Fruit fly (Drosophila melanogaster) whole organism, embryonic: ENCODE results near the gene BRWD3.

Source experiments
- Asciz ChIP-seq: fragments of 200-800 bp; sonication (Bioruptor generic); optimal IDR thresholded peaks from 2 replicates; lab custom pipeline; 2017; ENCODE audit warnings: missing biosample characterization, mild to moderate bottlenecking, missing genetic modification characterization, missing genetic modification reagents
- Blimp-1 ChIP-seq: fragments of 200-800 bp; sonication (Bioruptor generic); optimal IDR thresholded peaks from 3 replicates; lab custom pipeline; 2018; ENCODE audit warnings: missing biosample characterization, missing genetic modification characterization, mild to moderate bottlenecking, moderate library complexity, missing genetic modification reagents
- CG11723 ChIP-seq: fragments of 200-800 bp; sonication (Bioruptor generic); optimal IDR thresholded peaks from 2 replicates; lab custom pipeline; 2017; ENCODE audit warnings: missing biosample characterization, mild to moderate bottlenecking, missing genetic modification characterization
- CG12071 ChIP-seq: fragments of 200-800 bp; sonication (Bioruptor generic); optimal IDR thresholded peaks from 3 replicates; lab custom pipeline; 2018; ENCODE audit warnings: missing biosample characterization, mild to moderate bottlenecking, missing genetic modification characterization
- CG12236 ChIP-seq: fragments of 200-800 bp; sonication (Bioruptor generic); optimal IDR thresholded peaks from 2 replicates; lab custom pipeline; 2016; ENCODE audit warnings: missing biosample characterization, missing genetic modification characterization
- CG1233 ChIP-seq: fragments of 200-800 bp; sonication (Bioruptor generic); optimal IDR thresholded peaks from 4 replicates; lab custom pipeline; 2018; ENCODE audit warnings: missing biosample characterization, mild to moderate bottlenecking, missing genetic modification characterization
- CG14014 ChIP-seq: fragments of 200-800 bp; sonication (Bioruptor generic); IDR thresholded peaks from 2 replicates; pipeline ENCODE4 v1.3.6; 2022; ENCODE audit warnings: missing biosample characterization, missing genetic modification characterization
- CG14860 ChIP-seq: fragments of 200-800 bp; sonication (Bioruptor generic); IDR thresholded peaks from 3 replicates; pipeline ENCODE4 v1.3.6; 2022; ENCODE audit warnings: missing biosample characterization, missing genetic modification characterization; ENCODE audit not compliant: partially characterized antibody
- CG15514 ChIP-seq: fragments of 200-800 bp; sonication (Bioruptor generic); optimal IDR thresholded peaks from 3 replicates; lab custom pipeline; 2017; ENCODE audit warnings: missing biosample characterization, missing genetic modification characterization, mild to moderate bottlenecking, moderate library complexity, missing genetic modification reagents
- CG1647 ChIP-seq: fragments of 200-800 bp; sonication (Bioruptor generic); optimal IDR thresholded peaks from 3 replicates; lab custom pipeline; 2016; ENCODE audit warnings: missing biosample characterization, missing genetic modification characterization
- CG17186 ChIP-seq: fragments of 200-800 bp; sonication (Bioruptor generic); optimal IDR thresholded peaks from 3 replicates; lab custom pipeline; 2017; ENCODE audit warnings: missing biosample characterization, missing genetic modification reagents, missing genetic modification characterization
- CG17568 ChIP-seq: fragments of 200-800 bp; sonication (Bioruptor generic); optimal IDR thresholded peaks from 2 replicates; lab custom pipeline; 2018; ENCODE audit warnings: missing biosample characterization, mild to moderate bottlenecking, missing genetic modification characterization, moderate library complexity
- CG18764 ChIP-seq: fragments of 200-800 bp; sonication (Bioruptor generic); optimal IDR thresholded peaks from 3 replicates; lab custom pipeline; 2016; ENCODE audit warnings: missing biosample characterization, missing genetic modification characterization
- CG2712 ChIP-seq: fragments of 200-800 bp; optimal IDR thresholded peaks from 3 replicates; lab custom pipeline; 2019; ENCODE audit warnings: missing biosample characterization, mild to moderate bottlenecking, missing genetic modification characterization, moderate library complexity
- CG31224 ChIP-seq: fragments of 200-800 bp; sonication (Bioruptor generic); IDR thresholded peaks from 2 replicates; pipeline ENCODE4 v1.3.6; 2022; ENCODE audit warnings: missing biosample characterization, missing genetic modification characterization
- CG31365 ChIP-seq: fragments of 200-800 bp; sonication (Bioruptor generic); optimal IDR thresholded peaks from 2 replicates; lab custom pipeline; 2018; ENCODE audit warnings: missing biosample characterization, mild to moderate bottlenecking, missing genetic modification characterization
- CG34224 ChIP-seq: fragments of 200-800 bp; sonication (Bioruptor generic); IDR thresholded peaks from 3 replicates; pipeline ENCODE4 v1.3.6; 2022; ENCODE audit warnings: missing biosample characterization, missing genetic modification characterization; ENCODE audit not compliant: partially characterized antibody
- CG4404 ChIP-seq: fragments of 200-800 bp; sonication (Bioruptor generic); IDR thresholded peaks from 2 replicates; pipeline ENCODE4 v1.3.6; 2022; ENCODE audit warnings: missing biosample characterization, missing genetic modification characterization
- CG4617 ChIP-seq: fragments of 200-800 bp; sonication (Bioruptor generic); optimal IDR thresholded peaks from 3 replicates; lab custom pipeline; 2016; ENCODE audit warnings: missing biosample characterization, missing genetic modification characterization, borderline replicate concordance
- CG4707 ChIP-seq: fragments of 200-800 bp; sonication (Bioruptor generic); optimal IDR thresholded peaks from 2 replicates; lab custom pipeline; 2018; ENCODE audit warnings: missing biosample characterization, mild to moderate bottlenecking, missing genetic modification characterization, moderate library complexity
- CG6175 ChIP-seq: fragments of 200-800 bp; sonication (Bioruptor generic); IDR thresholded peaks from 3 replicates; pipeline ENCODE4 v1.3.6; 2022; ENCODE audit warnings: missing biosample characterization, missing genetic modification characterization
- CG7556 ChIP-seq: fragments of 200-800 bp; sonication (Bioruptor generic); optimal IDR thresholded peaks from 2 replicates; lab custom pipeline; 2017; ENCODE audit warnings: missing biosample characterization, mild to moderate bottlenecking, missing genetic modification characterization
- CG7963 ChIP-seq: fragments of 200-800 bp; sonication (Bioruptor generic); IDR thresholded peaks from 3 replicates; pipeline ENCODE4 v1.3.6; 2022; ENCODE audit warnings: missing biosample characterization, missing genetic modification characterization; ENCODE audit not compliant: partially characterized antibody
- CkIIα-i1 ChIP-seq: fragments of 200-800 bp; sonication (Bioruptor generic); IDR thresholded peaks from 2 replicates; pipeline ENCODE4 v1.3.6; 2022; ENCODE audit warnings: missing biosample characterization, missing genetic modification characterization
- Drgx ChIP-seq: fragments of 200-800 bp; sonication (Bioruptor generic); IDR thresholded peaks from 2 replicates; pipeline ENCODE4 v1.3.6; 2022; ENCODE audit warnings: missing biosample characterization, missing genetic modification characterization
- H2.0 ChIP-seq: fragments of 200-800 bp; sonication (Bioruptor generic); IDR thresholded peaks from 2 replicates; pipeline ENCODE4 v1.3.6; 2022; ENCODE audit warnings: missing biosample characterization, missing genetic modification characterization
- Hand ChIP-seq: fragments of 200-800 bp; sonication (Bioruptor generic); optimal IDR thresholded peaks from 2 replicates; lab custom pipeline; 2017; ENCODE audit warnings: mild to moderate bottlenecking, missing biosample characterization, missing genetic modification reagents, missing genetic modification characterization
- Jarid2 ChIP-seq: fragments of 200-800 bp; sonication (Bioruptor generic); optimal IDR thresholded peaks from 3 replicates; lab custom pipeline; 2017; ENCODE audit warnings: mild to moderate bottlenecking, missing biosample characterization, missing genetic modification reagents, missing genetic modification characterization
- MBD-R2 ChIP-seq: fragments of 200-800 bp; sonication (Bioruptor generic); IDR thresholded peaks from 2 replicates; pipeline ENCODE4 v1.3.6; 2022; ENCODE audit warnings: missing biosample characterization, missing genetic modification characterization
- MESR4 ChIP-seq: fragments of 200-800 bp; sonication (Bioruptor generic); optimal IDR thresholded peaks from 2 replicates; lab custom pipeline; 2018; ENCODE audit warnings: missing biosample characterization, mild to moderate bottlenecking, missing genetic modification characterization, moderate library complexity
- NK7.1 ChIP-seq: fragments of 200-800 bp; sonication (Bioruptor generic); optimal IDR thresholded peaks from 3 replicates; lab custom pipeline; 2016; ENCODE audit warnings: missing biosample characterization, missing genetic modification characterization
- Rx ChIP-seq: fragments of 200-800 bp; sonication (Bioruptor generic); IDR thresholded peaks from 2 replicates; pipeline ENCODE4 v1.3.6; 2022; ENCODE audit warnings: missing biosample characterization, missing genetic modification characterization
- Scr ChIP-seq: fragments of 200-800 bp; sonication (Bioruptor generic); IDR thresholded peaks from 2 replicates; pipeline ENCODE4 v1.3.6; 2022; ENCODE audit warnings: missing biosample characterization, missing genetic modification characterization; ENCODE audit not compliant: partially characterized antibody
- Tbp ChIP-seq: fragments of >200 bp; optimal IDR thresholded peaks from 2 replicates; lab custom pipeline; 2018; ENCODE audit warnings: missing biosample characterization, missing genetic modification characterization
- ap ChIP-seq: fragments of 200-800 bp; sonication (Bioruptor generic); IDR thresholded peaks from 2 replicates; pipeline ENCODE4 v1.3.6; 2022; ENCODE audit warnings: missing biosample characterization, missing genetic modification characterization
- az2 ChIP-seq: fragments of 200-800 bp; sonication (Bioruptor generic); optimal IDR thresholded peaks from 3 replicates; lab custom pipeline; 2016; ENCODE audit warnings: missing biosample characterization, missing genetic modification characterization
- br ChIP-seq: fragments of >200 bp; optimal IDR thresholded peaks from 2 replicates; lab custom pipeline; 2017
- cato ChIP-seq: fragments of 200-800 bp; sonication (Bioruptor generic); optimal IDR thresholded peaks from 2 replicates; lab custom pipeline; 2016; ENCODE audit warnings: missing biosample characterization, missing genetic modification characterization, borderline replicate concordance
- cg ChIP-seq: fragments of 200-800 bp; sonication (Bioruptor generic); optimal IDR thresholded peaks from 3 replicates; lab custom pipeline; 2019; ENCODE audit warnings: missing biosample characterization, mild to moderate bottlenecking, missing genetic modification characterization, moderate library complexity
- chinmo ChIP-seq: fragments of 200-800 bp; sonication (Bioruptor generic); IDR thresholded peaks from 4 replicates; pipeline ENCODE4 v1.3.6; 2022; ENCODE audit warnings: missing biosample characterization, missing genetic modification characterization; ENCODE audit not compliant: partially characterized antibody
- cwo ChIP-seq: fragments of 200-800 bp; sonication (Bioruptor generic); optimal IDR thresholded peaks from 3 replicates; lab custom pipeline; 2017; ENCODE audit warnings: missing biosample characterization, missing genetic modification characterization, mild to moderate bottlenecking, moderate library complexity, missing genetic modification reagents
- eyg ChIP-seq: fragments of 200-800 bp; sonication (Bioruptor generic); optimal IDR thresholded peaks from 3 replicates; lab custom pipeline; 2016; ENCODE audit warnings: missing biosample characterization, missing genetic modification characterization
- fu2 ChIP-seq: fragments of 200-800 bp; sonication (Bioruptor generic); optimal IDR thresholded peaks from 2 replicates; lab custom pipeline; 2016; ENCODE audit warnings: missing biosample characterization, missing genetic modification characterization
- hbn ChIP-seq: fragments of 200-800 bp; sonication (Bioruptor generic); IDR thresholded peaks from 2 replicates; pipeline ENCODE4 v1.3.6; 2022; ENCODE audit warnings: missing biosample characterization, missing genetic modification characterization; ENCODE audit not compliant: partially characterized antibody
- jumu ChIP-seq: fragments of 200-800 bp; sonication (Bioruptor generic); optimal IDR thresholded peaks from 3 replicates; lab custom pipeline; 2016; ENCODE audit warnings: missing biosample characterization, missing genetic modification characterization
- mld ChIP-seq: fragments of 200-800 bp; sonication (Bioruptor generic); IDR thresholded peaks from 3 replicates; pipeline ENCODE4 v1.3.6; 2022; ENCODE audit warnings: missing biosample characterization, missing genetic modification characterization; ENCODE audit not compliant: partially characterized antibody
- org-1 ChIP-seq: fragments of 200-800 bp; sonication (Bioruptor generic); optimal IDR thresholded peaks from 2 replicates; lab custom pipeline; 2017; ENCODE audit warnings: missing biosample characterization, missing genetic modification characterization
- pnt ChIP-seq: fragments of 200-800 bp; sonication (Bioruptor generic); optimal IDR thresholded peaks from 3 replicates; lab custom pipeline; 2016; ENCODE audit warnings: missing biosample characterization, missing genetic modification characterization
- pzg ChIP-seq: fragments of 200-800 bp; sonication (Bioruptor generic); optimal IDR thresholded peaks from 3 replicates; lab custom pipeline; 2018; ENCODE audit warnings: missing biosample characterization, mild to moderate bottlenecking, missing genetic modification characterization, moderate library complexity
- rib ChIP-seq: fragments of 200-800 bp; sonication (Bioruptor generic); IDR thresholded peaks from 2 replicates; pipeline ENCODE4 v1.3.6; 2022; ENCODE audit warnings: missing biosample characterization, missing genetic modification characterization
- ro ChIP-seq: fragments of 200-800 bp; sonication (Bioruptor generic); IDR thresholded peaks from 2 replicates; pipeline ENCODE4 v1.3.6; 2022; ENCODE audit warnings: missing biosample characterization, missing genetic modification characterization

The BRWD3 gene

dm6 chr3R:24319083-24319381 lies 232 bp downstream of the BRWD3 start (continued):
- TF ChIP-seq CG31224 (GFP tag; lab: Robert Waterston, UW) (no peak), hbn (0 out of 2 replicates have a peak, but pooled peaks have one; percentile 10), CG12071 (GFP tag; lab: Kevin White, UChicago) (no peak), CG4404 (GFP tag; lab: Robert Waterston, UW) (no peak), cwo (GFP tag; lab: Kevin White, UChicago) (no peak), MESR4 (peak; percentile 59), rib (GFP tag; lab: Robert Waterston, UW) (0 out of 2 replicates have a peak, but pooled peaks have one; percentile 31), chinmo (GFP tag; lab: Robert Waterston, UW) (peak; percentile 81; the same call in 1 of the 4 replicates), Drgx (GFP tag; lab: Robert Waterston, UW) (peak; percentile 48), MBD-R2 (GFP tag; lab: Robert Waterston, UW) (peak; percentile 55), Rx (GFP tag; lab: Robert Waterston, UW) (no peak), Scr (no peak), CkIIα-i1 (GFP tag; lab: Robert Waterston, UW) (no peak), pzg (GFP tag; lab: Kevin White, UChicago) (no peak), CG4617 (GFP tag; lab: Kevin White, UChicago) (peak; percentile 52), Jarid2 (no peak), CG1233 (no peak), CG34224 (GFP tag; lab: Robert Waterston, UW) (peak; percentile 9; the same call in 2 of the 3 replicates), br (lab: Kevin White, UChicago) (no peak), H2.0 (no peak), CG4707 (GFP tag; lab: Kevin White, UChicago) (no peak), jumu (GFP tag; lab: Kevin White, UChicago) (no peak), mld (no peak), ro (GFP tag; lab: Robert Waterston, UW) (no peak), CG1647 (GFP tag; lab: Kevin White, UChicago) (no peak), CG7556 (no peak), CG15514 (GFP tag; lab: Kevin White, UChicago) (no peak), CG6175 (GFP tag; lab: Robert Waterston, UW) (no peak), pnt (GFP tag; lab: Kevin White, UChicago) (no peak), Asciz (GFP tag; lab: Kevin White, UChicago) (no peak), CG17186 (no peak), CG17568 (GFP tag; lab: Kevin White, UChicago) (no peak), Tbp (GFP tag; lab: Kevin White, UChicago) (no peak), eyg (GFP tag; lab: Kevin White, UChicago) (no peak), CG7963 (GFP tag; lab: Robert Waterston, UW) (no peak), fu2 (GFP tag; lab: Kevin White, UChicago) (no peak), CG2712 (no peak), Hand (GFP tag; lab: Kevin White, UChicago) (no peak), CG31365 (no peak), Blimp-1 (no peak), cato (GFP tag; lab: Kevin White, UChicago) (no peak), CG14860 (GFP tag; lab: Robert Waterston, UW) (0 out of 3 replicates have a peak, but pooled peaks have one; percentile 30), CG12236 (GFP tag; lab: Kevin White, UChicago) (no peak), az2 (no peak), NK7.1 (GFP tag; lab: Kevin White, UChicago) (no peak), CG14014 (GFP tag; lab: Robert Waterston, UW) (no peak), ap (GFP tag; lab: Robert Waterston, UW) (no peak), CG11723 (no peak), org-1 (GFP tag; lab: Kevin White, UChicago) (no peak), cg (GFP tag; lab: Kevin White, UChicago) (no peak), CG18764 (GFP tag; lab: Kevin White, UChicago) (no peak)
